Worm (Caenorhabditis elegans) whole organism, young adult: Measurements from ENCODE around the gene ubc-8.

Experiments
- B0035.1 ChIP-seq: sonication (generic microtip); optimal IDR thresholded peaks from 2 replicates; lab custom pipeline; 2016; ENCODE audit warnings: missing genetic modification characterization, mild to moderate bottlenecking, missing compliant biosample characterization, missing genotype, missing genetic modification reagents
- B0261.1 ChIP-seq: sonication (generic microtip); optimal IDR thresholded peaks from 2 replicates; lab custom pipeline; 2016; ENCODE audit warnings: mild to moderate bottlenecking, missing genetic modification characterization, moderate library complexity, missing compliant biosample characterization
- B0336.3 ChIP-seq: fragments of 200-800 bp; sonication (Bioruptor generic); IDR thresholded peaks from 2 replicates; pipeline ENCODE4 v1.3.6; 2022; ENCODE audit warnings: missing genetic modification characterization, missing compliant biosample characterization
- C06A6.2 ChIP-seq: fragments of 200-800 bp; sonication (Bioruptor generic); conservative IDR thresholded peaks from 2 replicates; pipeline ENCODE4 v1.3.6; 2022; ENCODE audit warnings: missing genetic modification characterization, missing compliant biosample characterization
- C17E4.6 ChIP-seq: fragments of 200-800 bp; sonication (Bioruptor generic); IDR thresholded peaks from 2 replicates; pipeline ENCODE4 v1.3.6; 2022; ENCODE audit warnings: missing genetic modification reagents, missing genetic modification characterization, missing compliant biosample characterization
- F33H1.4 ChIP-seq: fragments of 200-800 bp; sonication (Bioruptor generic); IDR thresholded peaks from 2 replicates; pipeline ENCODE4 v1.3.6; 2022; ENCODE audit warnings: missing genetic modification reagents, missing genetic modification characterization, missing compliant biosample characterization
- F39B2.1 ChIP-seq: fragments of 200-800 bp; sonication (Bioruptor generic); IDR thresholded peaks from 2 replicates; pipeline ENCODE4 v1.3.6; 2022; ENCODE audit warnings: missing genetic modification reagents, missing genetic modification characterization, missing compliant biosample characterization
- F49E8.2 ChIP-seq: sonication (generic microtip); optimal IDR thresholded peaks from 3 replicates; lab custom pipeline; 2017; ENCODE audit warnings: missing genetic modification characterization, mild to moderate bottlenecking, missing compliant biosample characterization, antibody characterized with exemption, moderate library complexity; ENCODE audit not compliant: insufficient read depth
- K12H6.12 ChIP-seq: fragments of 200-800 bp; sonication (Bioruptor generic); optimal IDR thresholded peaks from 2 replicates; lab custom pipeline; 2018; ENCODE audit warnings: mild to moderate bottlenecking, missing genetic modification characterization, missing compliant biosample characterization
- Y53G8AR.9 ChIP-seq: fragments of 200-800 bp; sonication (Bioruptor generic); conservative IDR thresholded peaks from 2 replicates; pipeline ENCODE4 v1.3.6; 2022; ENCODE audit warnings: missing genetic modification reagents, missing genetic modification characterization, missing compliant biosample characterization
- Y79H2A.3 ChIP-seq: fragments of 200-800 bp; sonication (Bioruptor generic); conservative IDR thresholded peaks from 2 replicates; pipeline ENCODE4 v1.3.6; 2022; ENCODE audit warnings: missing genetic modification reagents, missing genetic modification characterization, missing compliant biosample characterization
- Y95B8A.8 ChIP-seq: fragments of 200-800 bp; sonication (Bioruptor generic); IDR thresholded peaks from 2 replicates; pipeline ENCODE4 v1.3.6; 2022; ENCODE audit warnings: missing genetic modification reagents, missing genetic modification characterization, missing compliant biosample characterization
- ZK185.1 ChIP-seq: sonication (generic microtip); optimal IDR thresholded peaks from 2 replicates; lab custom pipeline; 2016; ENCODE audit warnings: mild to moderate bottlenecking, missing genetic modification characterization, missing compliant biosample characterization; ENCODE audit not compliant: poor library complexity, severe bottlenecking
- ama-1 ChIP-seq, 3 experiments: fragments of 150-350 bp in 1 of 3; sonication (generic microtip) in 2 of 3; optimal IDR thresholded peaks; 2 replicates each; lab custom pipeline; 2014 to 2018; ENCODE audit warnings: missing biosample characterization in 2 of 3, missing genetic modification characterization in 2 of 3, missing genetic modification reagents in 2 of 3
- aptf-2 ChIP-seq: fragments of 200-800 bp; sonication (Bioruptor generic); conservative IDR thresholded peaks from 2 replicates; pipeline ENCODE4 v1.3.6; 2022; ENCODE audit warnings: missing genetic modification reagents, missing genetic modification characterization, missing compliant biosample characterization
- athp-1 ChIP-seq: sonication (generic microtip); optimal IDR thresholded peaks from 2 replicates; lab custom pipeline; 2017; ENCODE audit warnings: mild to moderate bottlenecking, missing genetic modification characterization, missing compliant biosample characterization
- attf-6 ChIP-seq: fragments of 200-800 bp; sonication (Bioruptor generic); IDR thresholded peaks from 2 replicates; pipeline ENCODE4 v1.3.6; 2022; ENCODE audit warnings: missing genetic modification reagents, missing genetic modification characterization, missing compliant biosample characterization
- bed-1 ChIP-seq: fragments of 200-800 bp; sonication (Bioruptor generic); IDR thresholded peaks from 2 replicates; pipeline ENCODE4 v1.3.6; 2022; ENCODE audit warnings: missing genetic modification reagents, missing genetic modification characterization, missing compliant biosample characterization
- cebp-2 ChIP-seq: fragments of 200-800 bp; sonication (Bioruptor generic); IDR thresholded peaks from 2 replicates; pipeline ENCODE4 v1.3.6; 2022; ENCODE audit warnings: missing genetic modification characterization, missing compliant biosample characterization
- ceh-100 ChIP-seq: fragments of 200-800 bp; sonication (Bioruptor generic); IDR thresholded peaks from 2 replicates; pipeline ENCODE4 v1.3.6; 2022; ENCODE audit warnings: missing genetic modification reagents, missing genetic modification characterization, missing compliant biosample characterization
- ceh-40 ChIP-seq: fragments of 200-800 bp; sonication (Bioruptor generic); IDR thresholded peaks from 2 replicates; pipeline ENCODE4 v1.3.6; 2022; ENCODE audit warnings: missing genetic modification characterization, missing compliant biosample characterization
- chd-7 ChIP-seq: sonication (generic microtip); optimal IDR thresholded peaks from 2 replicates; lab custom pipeline; 2016; ENCODE audit warnings: mild to moderate bottlenecking, missing genetic modification characterization, moderate library complexity, missing compliant biosample characterization
- die-1 ChIP-seq: sonication (generic microtip); optimal IDR thresholded peaks from 2 replicates; lab custom pipeline; 2016; ENCODE audit warnings: missing genotype, mild to moderate bottlenecking, missing genetic modification characterization, missing compliant biosample characterization
- dpl-1 ChIP-seq: fragments of 150-350 bp; optimal IDR thresholded peaks from 2 replicates; lab custom pipeline; 2014; ENCODE audit warnings: missing biosample characterization, missing genetic modification reagents, missing genetic modification characterization
- fkh-3 ChIP-seq: sonication (generic microtip); optimal IDR thresholded peaks from 2 replicates; lab custom pipeline; 2016; ENCODE audit warnings: mild to moderate bottlenecking, missing genetic modification characterization, missing compliant biosample characterization
- gei-17 ChIP-seq: fragments of 200-800 bp; sonication (Bioruptor generic); optimal IDR thresholded peaks from 2 replicates; lab custom pipeline; 2018; ENCODE audit warnings: mild to moderate bottlenecking, missing genetic modification characterization, missing compliant biosample characterization
- him-1 ChIP-seq: sonication (generic microtip); optimal IDR thresholded peaks from 2 replicates; lab custom pipeline; 2016; ENCODE audit warnings: missing genotype, missing genetic modification reagents, missing genetic modification characterization, missing compliant biosample characterization
- hmg-1.2 ChIP-seq: fragments of 200-800 bp; sonication (Bioruptor generic); IDR thresholded peaks from 2 replicates; pipeline ENCODE4 v1.3.6; 2022; ENCODE audit warnings: missing genetic modification reagents, missing genetic modification characterization, missing compliant biosample characterization
- lag-1 ChIP-seq: fragments of 200-800 bp; sonication (Bioruptor generic); IDR thresholded peaks from 2 replicates; pipeline ENCODE4 v1.3.6; 2022; ENCODE audit warnings: missing genetic modification reagents, missing genetic modification characterization, missing compliant biosample characterization
- let-526 ChIP-seq: fragments of 200-800 bp; sonication (Bioruptor generic); IDR thresholded peaks from 2 replicates; pipeline ENCODE4 v1.3.6; 2022; ENCODE audit warnings: missing genetic modification reagents, missing genetic modification characterization, missing compliant biosample characterization
- let-607 ChIP-seq, 2 experiments: fragments of 200-800 bp in 1 of 2; sonication (Bioruptor generic) in 1 of 2; sonication (generic microtip) in 1 of 2; optimal IDR thresholded peaks; 2 replicates each; lab custom pipeline; 2016 to 2018; ENCODE audit warnings: mild to moderate bottlenecking in 2 of 2, missing compliant biosample characterization in 2 of 2, missing genetic modification characterization in 2 of 2, moderate library complexity in 2 of 2, missing genotype in 1 of 2
- lin-35 ChIP-seq, 3 experiments: fragments of 150-350 bp in 2 of 3; sonication (generic microtip) in 1 of 3; optimal IDR thresholded peaks; 2 replicates each; lab custom pipeline; 2014 to 2018; ENCODE audit warnings: missing biosample characterization in 3 of 3, missing genetic modification characterization in 3 of 3, missing genetic modification reagents in 3 of 3
- lin-54 ChIP-seq: fragments of 200-800 bp; sonication (Bioruptor generic); optimal IDR thresholded peaks from 2 replicates; lab custom pipeline; 2018; ENCODE audit warnings: mild to moderate bottlenecking, missing genetic modification characterization, missing compliant biosample characterization
- madf-6 ChIP-seq: fragments of 200-800 bp; sonication (Bioruptor generic); IDR thresholded peaks from 2 replicates; pipeline ENCODE4 v1.3.6; 2022; ENCODE audit warnings: missing genetic modification reagents, missing genetic modification characterization, missing compliant biosample characterization
- mcd-1 ChIP-seq: fragments of 200-800 bp; sonication (Bioruptor generic); IDR thresholded peaks from 2 replicates; pipeline ENCODE4 v1.3.6; 2022; ENCODE audit warnings: missing genetic modification reagents, missing genetic modification characterization, missing compliant biosample characterization
- nfya-2 ChIP-seq: fragments of 200-800 bp; sonication (Bioruptor generic); IDR thresholded peaks from 2 replicates; pipeline ENCODE4 v1.3.6; 2022; ENCODE audit warnings: missing genetic modification reagents, missing genetic modification characterization, missing compliant biosample characterization
- pha-4 ChIP-seq: fragments of 150-350 bp; sonication (generic microtip); optimal IDR thresholded peaks from 2 replicates; lab custom pipeline; 2014; ENCODE audit warnings: missing biosample characterization, missing genetic modification reagents, missing genetic modification characterization
- sdz-38 ChIP-seq: sonication (generic microtip); optimal IDR thresholded peaks from 2 replicates; lab custom pipeline; 2016; ENCODE audit warnings: missing genotype, missing genetic modification characterization, missing compliant biosample characterization
- sea-2 ChIP-seq: fragments of 200-800 bp; sonication (Bioruptor generic); IDR thresholded peaks from 2 replicates; pipeline ENCODE4 v1.3.6; 2022; ENCODE audit warnings: missing genetic modification characterization, missing compliant biosample characterization
- snpc-3.4 ChIP-seq: sonication (generic microtip); optimal IDR thresholded peaks from 2 replicates; lab custom pipeline; 2017; ENCODE audit warnings: missing genetic modification characterization, mild to moderate bottlenecking, missing compliant biosample characterization, antibody characterized with exemption, moderate library complexity, missing genotype, missing genetic modification reagents
- somi-1 ChIP-seq: fragments of 200-800 bp; sonication (Bioruptor generic); optimal IDR thresholded peaks from 2 replicates; lab custom pipeline; 2018; ENCODE audit warnings: mild to moderate bottlenecking, missing genetic modification characterization, missing compliant biosample characterization
- sptf-2 ChIP-seq: fragments of 200-800 bp; sonication (Bioruptor generic); optimal IDR thresholded peaks from 2 replicates; lab custom pipeline; 2018; ENCODE audit warnings: mild to moderate bottlenecking, missing genetic modification characterization, missing compliant biosample characterization
- unc-62 ChIP-seq: fragments of 150-350 bp; optimal IDR thresholded peaks from 2 replicates; lab custom pipeline; 2014; ENCODE audit warnings: missing biosample characterization, missing genetic modification reagents, missing genetic modification characterization
- zfh-2 ChIP-seq: fragments of 200-800 bp; sonication (Bioruptor generic); conservative IDR thresholded peaks from 2 replicates; pipeline ENCODE4 v1.3.6; 2022; ENCODE audit warnings: missing genetic modification reagents, missing genetic modification characterization, missing compliant biosample characterization
- zim-3 ChIP-seq: sonication (generic microtip); optimal IDR thresholded peaks from 2 replicates; lab custom pipeline; 2017; ENCODE audit warnings: mild to moderate bottlenecking, missing genetic modification characterization, moderate library complexity, missing compliant biosample characterization
- ztf-18 ChIP-seq: sonication (generic microtip); optimal IDR thresholded peaks from 2 replicates; lab custom pipeline; 2016; ENCODE audit warnings: missing genotype, mild to moderate bottlenecking, missing genetic modification characterization, missing compliant biosample characterization
- ztf-3 ChIP-seq: fragments of 200-800 bp; sonication (Bioruptor generic); optimal IDR thresholded peaks from 2 replicates; lab custom pipeline; 2018; ENCODE audit warnings: mild to moderate bottlenecking, missing genetic modification characterization, missing compliant biosample characterization

Gene ubc-8

DNA sequence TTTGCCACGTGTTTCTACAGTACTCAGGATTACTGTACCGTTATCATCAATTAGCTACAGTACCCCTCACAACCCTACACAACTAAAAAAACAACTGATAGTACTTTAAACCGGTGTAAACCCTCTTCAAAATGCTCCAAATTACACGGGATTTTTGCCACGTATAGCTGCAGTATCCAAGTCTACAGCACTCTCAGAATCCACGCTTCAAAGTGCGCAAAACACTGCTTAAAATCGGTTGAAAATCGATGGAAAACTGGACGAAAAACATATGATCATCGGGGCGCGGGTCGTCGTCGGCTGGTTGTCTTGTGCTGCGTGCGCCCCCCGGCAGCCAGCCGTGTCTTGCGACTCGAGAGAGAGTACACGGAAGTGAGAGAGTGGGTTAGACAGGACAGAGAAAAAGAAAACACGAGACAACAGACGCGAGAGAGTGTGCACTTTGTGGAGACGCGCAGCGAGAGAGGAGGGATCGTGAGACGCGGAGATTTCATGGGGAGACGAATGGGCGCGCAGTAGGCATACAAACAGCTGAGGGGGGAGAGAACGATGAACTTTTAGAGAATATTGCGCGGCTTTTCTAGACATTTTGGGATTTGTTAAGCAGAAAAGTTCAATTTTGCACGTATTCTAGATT, 1.4 kb upstream of the ubc-8 start (continued):
- TF ChIP-seq somi-1 (GFP tag; lab: Kevin White, UChicago), result peak; percentile 53
- no peak for TF ChIP-seq unc-62 (GFP tag; lab: Kevin White, UChicago)
- no peak for TF ChIP-seq C17E4.6 (GFP tag; lab: Robert Waterston, UW)
- peak; percentile 98 for TF ChIP-seq zfh-2
- TF ChIP-seq B0261.1 (tag; lab: Kevin White, UChicago), result no peak
- no peak for TF ChIP-seq aptf-2 (GFP tag; lab: Robert Waterston, UW)
- TF ChIP-seq nfya-2, result no peak
- no peak for TF ChIP-seq F39B2.1 (GFP tag; lab: Robert Waterston, UW)
- TF ChIP-seq lag-1 (GFP tag; lab: Robert Waterston, UW), result no peak
- peak; percentile 71 for TF ChIP-seq chd-7 (tag; lab: Kevin White, UChicago)
- TF ChIP-seq F49E8.2 (tag; lab: Kevin White, UChicago), result no peak
- TF ChIP-seq zim-3, result peak; percentile 7
- no peak for TF ChIP-seq bed-1
- TF ChIP-seq sea-2 (GFP tag; lab: Robert Waterston, UW), result no peak
- TF ChIP-seq dpl-1 (GFP tag; lab: Kevin White, UChicago), result no peak
- TF ChIP-seq Y79H2A.3 (GFP tag; lab: Robert Waterston, UW), result no peak
- TF ChIP-seq him-1 (tag; lab: Kevin White, UChicago), result no peak
- peak; percentile 69 for TF ChIP-seq ztf-18 (tag; lab: Kevin White, UChicago)
- no peak for TF ChIP-seq B0035.1 (tag; lab: Kevin White, UChicago)
- TF ChIP-seq sdz-38 (tag; lab: Kevin White, UChicago), result no peak
- TF ChIP-seq ztf-3, result peak; percentile 15
- peak; percentile 85 for TF ChIP-seq K12H6.12 (tag; lab: Kevin White, UChicago)
- peak; percentile 33 for TF ChIP-seq gei-17 (GFP tag; lab: Kevin White, UChicago)
- peak; percentile 50 for TF ChIP-seq ZK185.1 (tag; lab: Kevin White, UChicago)
- TF ChIP-seq Y53G8AR.9 (GFP tag; lab: Robert Waterston, UW), result 0 out of 2 replicates have a peak, but pooled peaks have one; percentile 63
- no peak for TF ChIP-seq ceh-40 (GFP tag; lab: Robert Waterston, UW)
- no peak for TF ChIP-seq pha-4
- TF ChIP-seq sptf-2, result no peak
- peak in 1 of 3 experiments; percentile 30 for TF ChIP-seq lin-35 (GFP tag; optimal IDR thresholded peaks at IDR 0.05; lab: Kevin White, UChicago)
- TF ChIP-seq lin-54, result peak; percentile 57
- peak; percentile 85 for TF ChIP-seq B0336.3 (GFP tag; lab: Robert Waterston, UW)
- peak; percentile 5 for TF ChIP-seq die-1 (tag; lab: Kevin White, UChicago)
- peak; percentile 64 for TF ChIP-seq athp-1 (tag; lab: Kevin White, UChicago)
- TF ChIP-seq hmg-1.2 (GFP tag; lab: Robert Waterston, UW), result peak; percentile 95
- TF ChIP-seq F33H1.4, result no peak
- no peak for TF ChIP-seq fkh-3 (tag; lab: Kevin White, UChicago)
- TF ChIP-seq madf-6, result peak; percentile 41; the same call in 1 of the 2 replicates
- peak; percentile 76 for TF ChIP-seq mcd-1 (GFP tag; lab: Robert Waterston, UW)
- TF ChIP-seq cebp-2 (GFP tag; lab: Robert Waterston, UW), result no peak
- peak in 1 of 2 experiments; percentile 58 for TF ChIP-seq let-607 (tag; optimal IDR thresholded peaks at IDR 0.05; lab: Kevin White, UChicago)
- peak; percentile 1 for TF ChIP-seq ama-1 (optimal IDR thresholded peaks at IDR 0.05; lab: Kevin White, UChicago)
- no peak for TF ChIP-seq ama-1 (GFP tag; optimal IDR thresholded peaks at IDR 0.05; lab: Kevin White, UChicago)
- TF ChIP-seq ceh-100 (GFP tag; lab: Robert Waterston, UW), result no peak
- TF ChIP-seq Y95B8A.8 (GFP tag; lab: Robert Waterston, UW), result 0 out of 2 replicates have a peak, but pooled peaks have one; percentile 59
- peak; percentile 66; the same call in 1 of the 2 replicates for TF ChIP-seq C06A6.2 (GFP tag; lab: Robert Waterston, UW)
- TF ChIP-seq let-526, result peak; percentile 72; the same call in 1 of the 2 replicates
- no peak for TF ChIP-seq snpc-3.4 (tag; lab: Kevin White, UChicago)
- no peak for TF ChIP-seq attf-6 (GFP tag; lab: Robert Waterston, UW)
